Fruit fly (Drosophila melanogaster) whole organism: ENCODE data around the gene CG13029.

ENCODE experiments used
- CG8478 ChIP-seq: fragments of >200 bp; optimal IDR thresholded peaks from 2 replicates; lab custom pipeline; 2018; ENCODE audit warnings: inconsistent platforms
- Dll ChIP-seq: fragments of >200 bp; optimal IDR thresholded peaks from 2 replicates; lab custom pipeline; 2017
- EcR ChIP-seq, 2 experiments: fragments of >200 bp; optimal IDR thresholded peaks; 2 replicates each; lab custom pipeline; 2017; ENCODE audit warnings: missing biosample characterization in 2 of 2, missing genetic modification characterization in 2 of 2, missing genetic modification reagents in 2 of 2
- pan ChIP-seq: fragments of >200 bp; optimal IDR thresholded peaks from 2 replicates; lab custom pipeline; 2017
- psq ChIP-seq: fragments of >200 bp; optimal IDR thresholded peaks from 2 replicates; lab custom pipeline; 2017
- usp ChIP-seq: fragments of >200 bp; optimal IDR thresholded peaks from 2 replicates; lab custom pipeline; 2017; ENCODE audit warnings: missing biosample characterization, missing genetic modification characterization, mixed read lengths

The CG13029 gene

dm6 chr3L:16844920-16845573 lies 15.4 kb upstream of the CG13029 start, which contains the start of the genes kud and Zcchc7:
TSS of gene kud (minus strand) at chr3L:16844991.
TSS of gene Zcchc7 (plus strand) at chr3L:16845386.
- TF ChIP-seq Dll (no peak), CG8478 (no peak)

dm6 chr3L:16845607-16846277 lies 14.7 kb upstream of the CG13029 start, which contains the start of gene CG32161:
TSS of gene CG32161 (plus strand) at chr3L:16846227.
- TF ChIP-seq EcR (GFP tag; optimal IDR thresholded peaks at IDR 0.05; lab: Kevin White, UChicago) (no peak), Dll (no peak), usp (GFP tag; lab: Kevin White, UChicago) (no peak), pan (lab: Kevin White, UChicago) (no peak)

DNA sequence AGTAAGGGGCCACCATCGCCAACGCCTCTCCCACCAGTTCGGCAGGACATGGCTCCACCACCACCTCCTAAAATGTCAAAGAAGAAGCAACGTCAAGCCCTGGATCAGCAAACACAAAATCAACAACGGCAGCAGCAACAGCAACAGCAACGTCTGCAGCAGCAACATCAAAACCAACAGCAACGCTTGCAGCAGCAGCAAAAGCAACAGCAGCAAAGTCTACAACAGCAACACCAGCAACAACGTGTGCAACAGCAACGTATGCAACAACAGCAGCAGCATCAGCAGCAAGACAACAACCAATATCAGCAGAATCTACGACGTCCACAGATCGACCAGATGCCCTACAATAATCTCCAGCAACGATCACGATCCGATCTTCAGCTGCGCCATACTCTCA lies 8.9 kb upstream of the CG13029 start:
- TF ChIP-seq EcR (GFP tag; optimal IDR thresholded peaks at IDR 0.05; lab: Kevin White, UChicago) (no peak), usp (GFP tag; lab: Kevin White, UChicago) (no peak)

DNA sequence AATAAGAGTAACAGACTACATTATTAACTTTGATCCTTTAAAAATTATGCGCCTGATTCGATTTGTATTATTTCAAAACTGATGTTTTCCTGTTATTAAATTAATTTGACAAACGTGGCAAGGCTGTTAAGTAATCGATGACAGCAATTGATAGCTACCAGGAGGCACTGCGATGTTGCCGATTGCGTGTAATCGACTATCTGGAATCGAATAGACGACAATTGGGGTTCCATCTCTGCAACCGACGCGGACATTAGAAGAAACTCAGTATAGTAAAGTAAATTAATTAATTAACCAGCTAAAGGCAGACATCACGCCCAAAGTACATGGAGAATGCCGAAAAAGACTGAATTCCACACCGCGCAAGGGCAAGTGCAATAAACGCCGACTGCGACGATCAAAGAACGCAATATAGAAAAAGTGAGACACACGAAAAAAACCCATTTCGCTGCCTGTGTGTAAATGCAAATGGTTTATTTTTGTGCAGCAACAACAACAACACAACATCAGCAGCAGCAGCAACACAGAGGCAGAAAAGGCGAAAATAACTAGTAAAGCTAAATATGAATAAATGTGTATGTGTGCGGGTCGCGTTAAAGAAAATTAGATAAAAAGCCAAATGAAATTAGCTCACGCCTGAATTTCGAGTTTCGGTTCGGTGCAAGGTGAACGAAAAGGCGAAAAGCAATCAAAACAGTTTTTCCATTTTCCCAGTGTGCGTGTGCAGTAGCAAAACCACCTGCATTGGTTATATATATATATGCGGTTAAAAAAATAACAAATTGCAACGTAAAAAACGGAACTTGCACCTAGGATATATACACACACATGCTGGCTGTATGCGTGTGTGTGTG lies 6.7 kb upstream of the CG13029 start, which contains the start of gene sina:
sina (plus strand) TSS at position 219 of the 854 bp plus-strand sequence.
- TF ChIP-seq psq (lab: Kevin White, UChicago) (no peak), CG8478 (no peak), EcR (GFP tag; optimal IDR thresholded peaks at IDR 0.05; lab: Kevin White, UChicago) (no peak), pan (lab: Kevin White, UChicago) (no peak), Dll (no peak), usp (GFP tag; lab: Kevin White, UChicago) (no peak)

- TF ChIP-seq Dll (no peak), pan (lab: Kevin White, UChicago) (no peak), EcR (GFP tag; optimal IDR thresholded peaks at IDR 0.05; lab: Kevin White, UChicago) (no peak), CG8478 (no peak), psq (lab: Kevin White, UChicago) (no peak), usp (GFP tag; lab: Kevin White, UChicago) (no peak)
Observed at dm6 chr3L:16854387-16855033, 5.9 kb upstream of the CG13029 start.

DNA sequence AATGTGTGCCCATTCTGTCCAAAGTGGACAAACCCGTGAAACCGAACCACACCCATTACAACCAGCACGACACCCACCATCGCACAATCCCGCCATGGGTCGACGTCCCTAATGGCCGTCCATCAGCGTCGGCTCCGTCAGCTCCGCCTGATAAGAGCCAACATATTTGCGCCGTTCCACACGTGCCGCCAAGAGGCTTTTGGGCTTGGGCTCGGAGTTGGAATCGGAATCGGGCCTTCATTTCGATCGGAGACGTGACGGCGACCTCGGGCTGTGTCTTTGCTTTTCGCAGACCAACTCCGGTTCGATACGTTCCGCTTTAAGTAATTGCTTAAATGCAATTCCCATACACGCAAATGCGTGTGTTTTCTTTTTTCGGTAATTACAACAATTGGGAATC lies 5.1 kb upstream of the CG13029 start:
- no peak for TF ChIP-seq usp (GFP tag; lab: Kevin White, UChicago)
- TF ChIP-seq EcR (GFP tag; optimal IDR thresholded peaks at IDR 0.05; lab: Kevin White, UChicago) = no peak
- TF ChIP-seq Dll = no peak
- TF ChIP-seq CG8478 = no peak
- no peak for TF ChIP-seq pan (lab: Kevin White, UChicago)
- TF ChIP-seq psq (lab: Kevin White, UChicago) = no peak

DNA sequence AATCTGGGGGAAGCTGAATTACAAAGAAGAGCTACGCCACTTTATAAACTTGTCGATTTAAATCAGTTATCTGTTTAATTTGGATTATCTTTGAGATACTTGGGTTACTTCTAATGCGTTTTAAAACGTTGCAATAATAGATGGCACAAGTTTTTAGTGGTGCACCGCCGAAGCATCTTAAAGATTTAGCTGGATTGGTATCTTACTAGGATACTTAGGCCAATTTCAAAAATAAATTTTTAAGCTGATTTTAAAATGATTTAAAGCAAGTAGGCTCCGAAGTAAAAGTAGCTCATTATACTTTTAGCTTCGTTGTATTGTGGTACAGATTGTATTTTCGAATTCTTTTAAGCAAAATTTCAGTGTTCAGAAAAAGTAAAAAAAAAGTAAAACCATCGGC lies 1.6 kb upstream of the CG13029 start, which contains the start of gene sinah:
sinah (plus strand) TSS at position 301 of the 400 bp plus-strand sequence.
- TF ChIP-seq usp (GFP tag; lab: Kevin White, UChicago) (no peak), EcR (GFP tag; optimal IDR thresholded peaks at IDR 0.05; lab: Kevin White, UChicago) (no peak)

dm6 chr3L:16860879-16861278 lies 457 bp downstream of the CG13029 start:
- TF ChIP-seq Dll (no peak), CG8478 (no peak), usp (GFP tag; lab: Kevin White, UChicago) (no peak), pan (lab: Kevin White, UChicago) (no peak), psq (lab: Kevin White, UChicago) (no peak), EcR (GFP tag; optimal IDR thresholded peaks at IDR 0.05; lab: Kevin White, UChicago) (no peak)

DNA sequence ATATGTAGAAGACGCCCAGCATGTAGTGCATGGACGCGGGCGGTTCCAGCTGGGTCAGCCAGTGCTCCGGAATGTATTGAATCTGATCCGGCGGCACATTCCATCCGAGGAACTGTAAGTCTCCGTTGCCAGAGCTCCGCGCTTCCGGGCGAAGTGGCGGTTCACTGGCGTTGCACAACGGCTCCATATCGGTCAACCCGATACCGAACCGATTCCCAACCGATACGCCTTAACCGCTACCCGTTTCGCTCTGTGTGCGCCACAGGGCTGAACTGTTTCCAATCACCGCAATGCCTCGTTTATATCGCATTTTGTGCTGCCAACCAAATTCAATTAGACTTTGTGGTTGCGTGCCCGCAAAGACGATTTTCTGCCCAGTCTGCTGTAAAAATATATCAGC lies 1.9 kb downstream of the CG13029 start, which contains the start of gene Rh4:
Rh4 (minus strand) TSS at position 234 of the 400 bp plus-strand sequence.
- TF ChIP-seq CG8478 = no peak
- TF ChIP-seq pan (lab: Kevin White, UChicago) = no peak
- no peak for TF ChIP-seq usp (GFP tag; lab: Kevin White, UChicago)
- no peak for TF ChIP-seq psq (lab: Kevin White, UChicago)
- TF ChIP-seq Dll = no peak
- no peak for TF ChIP-seq EcR (GFP tag; optimal IDR thresholded peaks at IDR 0.05; lab: Kevin White, UChicago)

DNA sequence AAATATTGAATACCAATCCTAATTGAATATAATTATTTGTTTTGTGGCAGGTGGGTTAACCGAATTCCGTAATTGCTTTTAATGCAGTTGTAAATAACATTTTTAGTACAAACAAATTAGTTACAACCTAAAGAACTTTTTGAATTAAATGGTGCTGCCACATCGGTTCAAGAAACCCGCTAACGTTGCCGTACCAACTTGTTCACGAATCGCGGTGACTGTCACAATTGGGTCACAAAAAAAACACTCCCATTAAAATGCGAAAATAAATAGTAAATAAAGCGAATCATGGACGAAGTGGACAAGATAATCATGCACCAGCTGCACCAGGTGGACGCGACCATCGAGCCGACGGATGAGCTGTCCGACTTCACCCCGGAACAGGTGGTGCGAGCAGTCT lies 2.5 kb downstream of the CG13029 start, which contains the start of gene CG9951:
CG9951 (plus strand) TSS at position 207 of the 400 bp plus-strand sequence.
- TF ChIP-seq pan (lab: Kevin White, UChicago) = no peak
- no peak for TF ChIP-seq psq (lab: Kevin White, UChicago)
- no peak for TF ChIP-seq EcR (GFP tag; optimal IDR thresholded peaks at IDR 0.05; lab: Kevin White, UChicago)
- TF ChIP-seq usp (GFP tag; lab: Kevin White, UChicago) = no peak

dm6 chr3L:16865123-16865831 lies 4.9 kb downstream of the CG13029 start, which contains the start of gene Lmpt:
TSS of gene Lmpt (plus strand) at chr3L:16865295.
- TF ChIP-seq usp (GFP tag; lab: Kevin White, UChicago) (no peak), psq (lab: Kevin White, UChicago) (no peak), CG8478 (no peak), pan (lab: Kevin White, UChicago) (no peak), EcR (GFP tag; optimal IDR thresholded peaks at IDR 0.05; lab: Kevin White, UChicago) (no peak), Dll (no peak)
